Fruit fly (Drosophila melanogaster): ENCODE measurements around the gene CG1143.

CG1143 gene

dm6 chr3L:2647523-2648378 lies 2.6 kb downstream of the CG1143 start, which contains the start of gene CG1246:
TSS of gene CG1246 (plus strand) at chr3L:2648048.
- TF ChIP-seq CG33017 (tag; optimal IDR thresholded peaks at IDR 0.05), result peak; percentile 39
- peak; percentile 14 for TF ChIP-seq Hr96 (GFP tag; optimal IDR thresholded peaks at IDR 0.05)
- peak; percentile 24 for TF ChIP-seq CG11617 (GFP tag; optimal IDR thresholded peaks at IDR 0.05)
- TF ChIP-seq kay (GFP tag; ENCODE audit: borderline replicate concordance), result peak; percentile 85
- peak; percentile 49 for TF ChIP-seq CG7045 (GFP tag; optimal IDR thresholded peaks at IDR 0.05)
- TF ChIP-seq ovo (GFP tag; optimal IDR thresholded peaks at IDR 0.05), result no peak
- TF ChIP-seq CG14711 (tag; optimal IDR thresholded peaks at IDR 0.05), result peak; percentile 62
- TF ChIP-seq CG5204 (GFP tag; optimal IDR thresholded peaks at IDR 0.05), result no peak
- no peak for TF ChIP-seq tj (GFP tag; optimal IDR thresholded peaks at IDR 0.05)
- peak; percentile 47 for TF ChIP-seq CG12768 (GFP tag; optimal IDR thresholded peaks at IDR 0.05)
- peak; percentile 32 for TF ChIP-seq CG7101 (tag; optimal IDR thresholded peaks at IDR 0.05)
- TF ChIP-seq Clk (GFP tag; optimal IDR thresholded peaks at IDR 0.05), result no peak
- TF ChIP-seq bab1 (GFP tag; optimal IDR thresholded peaks at IDR 0.05), result no peak
- peak; percentile 32 for TF ChIP-seq pad (GFP tag; optimal IDR thresholded peaks at IDR 0.05)
- no peak for TF ChIP-seq Crg-1 (GFP tag; optimal IDR thresholded peaks at IDR 0.05)
- no peak for TF ChIP-seq CG1620 (GFP tag; optimal IDR thresholded peaks at IDR 0.05)
- TF ChIP-seq cic (GFP tag; optimal IDR thresholded peaks at IDR 0.05), result peak; percentile 71
- no peak for TF ChIP-seq cnc (optimal IDR thresholded peaks at IDR 0.05)
- no peak for TF ChIP-seq toe (GFP tag; optimal IDR thresholded peaks at IDR 0.05)
- TF ChIP-seq Mnt (GFP tag; optimal IDR thresholded peaks at IDR 0.05), result peak; percentile 60

dm6 chr3L:2651800-2652199 lies 6.6 kb downstream of the CG1143 start, which contains the start of the genes ProRS-m, CG42304 and Snup:
TSS of gene ProRS-m (minus strand) at chr3L:2651850.
TSS of gene CG42304 (plus strand) at chr3L:2652088.
TSS of gene Snup (plus strand) at chr3L:2652088.
- TF ChIP-seq kay (GFP tag; ENCODE audit: borderline replicate concordance) (no peak), CG11617 (GFP tag; optimal IDR thresholded peaks at IDR 0.05) (no peak), CG14711 (tag; optimal IDR thresholded peaks at IDR 0.05) (peak; percentile 81), bab1 (GFP tag; optimal IDR thresholded peaks at IDR 0.05) (peak; percentile 37), CG7045 (GFP tag; optimal IDR thresholded peaks at IDR 0.05) (peak; percentile 55), CG5204 (GFP tag; optimal IDR thresholded peaks at IDR 0.05) (no peak), Crg-1 (GFP tag; optimal IDR thresholded peaks at IDR 0.05) (no peak), Hr96 (GFP tag; optimal IDR thresholded peaks at IDR 0.05) (no peak), cnc (optimal IDR thresholded peaks at IDR 0.05) (no peak), CG1620 (GFP tag; optimal IDR thresholded peaks at IDR 0.05) (no peak), cic (GFP tag; optimal IDR thresholded peaks at IDR 0.05) (no peak), CG7101 (tag; optimal IDR thresholded peaks at IDR 0.05) (peak; percentile 76), tj (GFP tag; optimal IDR thresholded peaks at IDR 0.05) (no peak), pad (GFP tag; optimal IDR thresholded peaks at IDR 0.05) (peak; percentile 0), toe (GFP tag; optimal IDR thresholded peaks at IDR 0.05) (no peak), Mnt (GFP tag; optimal IDR thresholded peaks at IDR 0.05) (no peak), ovo (GFP tag; optimal IDR thresholded peaks at IDR 0.05) (no peak), CG33017 (tag; optimal IDR thresholded peaks at IDR 0.05) (peak; percentile 60), Clk (GFP tag; optimal IDR thresholded peaks at IDR 0.05) (no peak), CG12768 (GFP tag; optimal IDR thresholded peaks at IDR 0.05) (peak; percentile 21)

dm6 chr3L:2659339-2659738 lies 14.2 kb downstream of the CG1143 start, which contains the start of gene CG33233:
TSS of gene CG33233 (plus strand) at chr3L:2659639.
- TF ChIP-seq Clk (GFP tag; optimal IDR thresholded peaks at IDR 0.05) (no peak), CG11617 (GFP tag; optimal IDR thresholded peaks at IDR 0.05) (no peak), CG14711 (tag; optimal IDR thresholded peaks at IDR 0.05) (no peak), CG7101 (tag; optimal IDR thresholded peaks at IDR 0.05) (no peak), cnc (optimal IDR thresholded peaks at IDR 0.05) (no peak), kay (GFP tag; ENCODE audit: borderline replicate concordance) (no peak), cic (GFP tag; optimal IDR thresholded peaks at IDR 0.05) (no peak), ovo (GFP tag; optimal IDR thresholded peaks at IDR 0.05) (no peak), Crg-1 (GFP tag; optimal IDR thresholded peaks at IDR 0.05) (no peak), CG12768 (GFP tag; optimal IDR thresholded peaks at IDR 0.05) (no peak)

- TF ChIP-seq CG12768 (GFP tag; optimal IDR thresholded peaks at IDR 0.05), result no peak
- no peak for TF ChIP-seq Hr96 (GFP tag; optimal IDR thresholded peaks at IDR 0.05)
- TF ChIP-seq Clk (GFP tag; optimal IDR thresholded peaks at IDR 0.05), result no peak
- TF ChIP-seq toe (GFP tag; optimal IDR thresholded peaks at IDR 0.05), result no peak
- no peak for TF ChIP-seq CG33017 (tag; optimal IDR thresholded peaks at IDR 0.05)
- TF ChIP-seq ovo (GFP tag; optimal IDR thresholded peaks at IDR 0.05), result no peak
- TF ChIP-seq bab1 (GFP tag; optimal IDR thresholded peaks at IDR 0.05), result no peak
- no peak for TF ChIP-seq cnc (optimal IDR thresholded peaks at IDR 0.05)
- no peak for TF ChIP-seq CG7045 (GFP tag; optimal IDR thresholded peaks at IDR 0.05)
These were observed 16.2 kb downstream of the CG1143 start, which contains the start of gene CG33234 for dm6 chr3L:2661322-2661721. TSS of gene CG33234 (plus strand) at chr3L:2661622.

All from whole organism, adult.